Fruit fly (Drosophila melanogaster) whole organism, embryonic: ENCODE measurements around the gene cmet.
A peak's percentile ranks its signal among the peaks of the same experiment; 100 is the strongest.

Source experiments
- Asciz ChIP-seq: fragments of 200-800 bp; sonication (Bioruptor generic); optimal IDR thresholded peaks from 2 replicates; lab custom pipeline; 2017; ENCODE audit warnings: missing biosample characterization, mild to moderate bottlenecking, missing genetic modification characterization, missing genetic modification reagents
- BtbVII ChIP-seq: fragments of 200-800 bp; sonication (Bioruptor generic); optimal IDR thresholded peaks from 3 replicates; lab custom pipeline; 2017; ENCODE audit warnings: missing biosample characterization, mild to moderate bottlenecking, missing genetic modification characterization
- CG11247 ChIP-seq: fragments of 200-800 bp; sonication (Bioruptor generic); IDR thresholded peaks from 2 replicates; pipeline ENCODE4 v1.3.6; 2022; ENCODE audit warnings: missing biosample characterization, missing genetic modification characterization
- CG11398 ChIP-seq: fragments of 200-800 bp; sonication (Bioruptor generic); optimal IDR thresholded peaks from 2 replicates; lab custom pipeline; 2016; ENCODE audit warnings: missing biosample characterization, missing genetic modification characterization
- CG12071 ChIP-seq: fragments of 200-800 bp; sonication (Bioruptor generic); optimal IDR thresholded peaks from 3 replicates; lab custom pipeline; 2018; ENCODE audit warnings: missing biosample characterization, mild to moderate bottlenecking, missing genetic modification characterization
- CG12659 ChIP-seq: fragments of 200-800 bp; sonication (Bioruptor generic); optimal IDR thresholded peaks from 3 replicates; lab custom pipeline; 2017; ENCODE audit warnings: mild to moderate bottlenecking, missing biosample characterization, missing genetic modification reagents, missing genetic modification characterization
- CG13296 ChIP-seq: fragments of 200-800 bp; sonication (Bioruptor generic); optimal IDR thresholded peaks from 3 replicates; lab custom pipeline; 2018; ENCODE audit warnings: missing biosample characterization, mild to moderate bottlenecking, missing genetic modification characterization
- CG14014 ChIP-seq: fragments of 200-800 bp; sonication (Bioruptor generic); IDR thresholded peaks from 2 replicates; pipeline ENCODE4 v1.3.6; 2022; ENCODE audit warnings: missing biosample characterization, missing genetic modification characterization
- CG14441 ChIP-seq: fragments of 200-800 bp; sonication (Bioruptor generic); IDR thresholded peaks from 2 replicates; pipeline ENCODE4 v1.3.6; 2022; ENCODE audit warnings: missing biosample characterization, missing genetic modification characterization
- CG16779 ChIP-seq: fragments of 200-800 bp; sonication (Bioruptor generic); IDR thresholded peaks from 2 replicates; pipeline ENCODE4 v1.3.6; 2022; ENCODE audit warnings: missing biosample characterization, missing genetic modification characterization
- CG17385 ChIP-seq: fragments of 200-800 bp; sonication (Bioruptor generic); optimal IDR thresholded peaks from 3 replicates; lab custom pipeline; 2018; ENCODE audit warnings: missing biosample characterization, mild to moderate bottlenecking, missing genetic modification characterization
- CG30403 ChIP-seq: fragments of 200-800 bp; sonication (Bioruptor generic); optimal IDR thresholded peaks from 3 replicates; lab custom pipeline; 2016; ENCODE audit warnings: missing biosample characterization, missing genetic modification characterization
- CG34422 ChIP-seq: fragments of 200-800 bp; sonication (Bioruptor generic); IDR thresholded peaks from 3 replicates; pipeline ENCODE4 v1.3.6; 2022; ENCODE audit warnings: missing biosample characterization, missing genetic modification characterization
- CG42726 ChIP-seq: fragments of 200-800 bp; sonication (Bioruptor generic); IDR thresholded peaks from 2 replicates; pipeline ENCODE4 v1.3.6; 2022; ENCODE audit warnings: missing biosample characterization, missing genetic modification characterization; ENCODE audit not compliant: partially characterized antibody
- CG4854 ChIP-seq: fragments of 200-800 bp; sonication (Bioruptor generic); optimal IDR thresholded peaks from 2 replicates; lab custom pipeline; 2016; ENCODE audit warnings: missing biosample characterization, missing genetic modification characterization, inconsistent platforms
- CG6254 ChIP-seq: fragments of 200-800 bp; sonication (Bioruptor generic); optimal IDR thresholded peaks from 3 replicates; lab custom pipeline; 2017; ENCODE audit warnings: mild to moderate bottlenecking, missing biosample characterization, missing genetic modification reagents, missing genetic modification characterization
- CG7357 ChIP-seq: fragments of 200-800 bp; sonication (Bioruptor generic); IDR thresholded peaks from 3 replicates; pipeline ENCODE4 v1.3.6; 2022; ENCODE audit warnings: missing biosample characterization, missing genetic modification characterization
- CG7987 ChIP-seq: fragments of 200-800 bp; sonication (Bioruptor generic); optimal IDR thresholded peaks from 2 replicates; lab custom pipeline; 2018; ENCODE audit warnings: missing biosample characterization, mild to moderate bottlenecking, missing genetic modification characterization, moderate library complexity
- CHES-1-like ChIP-seq: fragments of 200-800 bp; sonication (Bioruptor generic); optimal IDR thresholded peaks from 2 replicates; lab custom pipeline; 2016; ENCODE audit warnings: missing biosample characterization, missing genetic modification characterization
- Doc3 ChIP-seq: fragments of 200-800 bp; sonication (Bioruptor generic); IDR thresholded peaks from 3 replicates; pipeline ENCODE4 v1.3.6; 2022; ENCODE audit warnings: missing biosample characterization, missing genetic modification characterization; ENCODE audit not compliant: partially characterized antibody
- Drgx ChIP-seq: fragments of 200-800 bp; sonication (Bioruptor generic); IDR thresholded peaks from 2 replicates; pipeline ENCODE4 v1.3.6; 2022; ENCODE audit warnings: missing biosample characterization, missing genetic modification characterization
- GATAe ChIP-seq: fragments of 200-800 bp; sonication (Bioruptor generic); conservative IDR thresholded peaks from 2 replicates; pipeline ENCODE4 v1.3.6; 2022; ENCODE audit warnings: missing biosample characterization, missing genetic modification characterization
- HmgD ChIP-seq: fragments of 200-800 bp; sonication (Bioruptor generic); optimal IDR thresholded peaks from 3 replicates; lab custom pipeline; 2016; ENCODE audit warnings: missing biosample characterization, missing genetic modification characterization
- Hr78 ChIP-seq, 2 experiments: fragments of 200-800 bp in 1 of 2; fragments of >200 bp in 1 of 2; sonication (Bioruptor generic) in 1 of 2; optimal IDR thresholded peaks; 2 replicates each; lab custom pipeline; 2017 to 2019; ENCODE audit warnings: missing biosample characterization in 2 of 2, missing genetic modification characterization in 2 of 2, mild to moderate bottlenecking in 1 of 2, moderate library complexity in 1 of 2
- Jarid2 ChIP-seq: fragments of 200-800 bp; sonication (Bioruptor generic); optimal IDR thresholded peaks from 3 replicates; lab custom pipeline; 2017; ENCODE audit warnings: mild to moderate bottlenecking, missing biosample characterization, missing genetic modification reagents, missing genetic modification characterization
- Meics ChIP-seq: fragments of 200-800 bp; sonication (Bioruptor generic); optimal IDR thresholded peaks from 2 replicates; lab custom pipeline; 2017; ENCODE audit warnings: missing biosample characterization, mild to moderate bottlenecking, missing genetic modification characterization
- NC2β ChIP-seq: fragments of 200-800 bp; sonication (Bioruptor generic); optimal IDR thresholded peaks from 2 replicates; lab custom pipeline; 2016; ENCODE audit warnings: missing biosample characterization, missing genetic modification characterization
- Nf-YB ChIP-seq: fragments of 200-800 bp; sonication (Bioruptor generic); optimal IDR thresholded peaks from 3 replicates; lab custom pipeline; 2019; ENCODE audit warnings: missing biosample characterization, mild to moderate bottlenecking, missing genetic modification characterization, moderate library complexity
- Oli ChIP-seq: fragments of 200-800 bp; sonication (Bioruptor generic); optimal IDR thresholded peaks from 2 replicates; lab custom pipeline; 2018; ENCODE audit warnings: missing biosample characterization, mild to moderate bottlenecking, missing genetic modification characterization, moderate library complexity
- Scr ChIP-seq: fragments of 200-800 bp; sonication (Bioruptor generic); IDR thresholded peaks from 2 replicates; pipeline ENCODE4 v1.3.6; 2022; ENCODE audit warnings: missing biosample characterization, missing genetic modification characterization; ENCODE audit not compliant: partially characterized antibody
- al ChIP-seq: fragments of 200-800 bp; sonication (Bioruptor generic); IDR thresholded peaks from 2 replicates; pipeline ENCODE4 v1.3.6; 2022; ENCODE audit warnings: missing biosample characterization, missing genetic modification characterization
- caup ChIP-seq: fragments of 200-800 bp; sonication (Bioruptor generic); optimal IDR thresholded peaks from 3 replicates; lab custom pipeline; 2017; ENCODE audit warnings: missing biosample characterization, mild to moderate bottlenecking, missing genetic modification characterization, moderate library complexity; ENCODE audit not compliant: severe bottlenecking
- chinmo ChIP-seq: fragments of 200-800 bp; sonication (Bioruptor generic); IDR thresholded peaks from 4 replicates; pipeline ENCODE4 v1.3.6; 2022; ENCODE audit warnings: missing biosample characterization, missing genetic modification characterization; ENCODE audit not compliant: partially characterized antibody
- chn ChIP-seq: fragments of 200-800 bp; sonication (Bioruptor generic); optimal IDR thresholded peaks from 2 replicates; lab custom pipeline; 2016; ENCODE audit warnings: missing biosample characterization, missing genetic modification characterization
- exex ChIP-seq: fragments of 200-800 bp; sonication (Bioruptor generic); optimal IDR thresholded peaks from 4 replicates; lab custom pipeline; 2018; ENCODE audit warnings: missing biosample characterization, mild to moderate bottlenecking, missing genetic modification characterization, moderate library complexity
- gcm2 ChIP-seq: fragments of 200-800 bp; sonication (Bioruptor generic); optimal IDR thresholded peaks from 2 replicates; lab custom pipeline; 2016; ENCODE audit warnings: missing biosample characterization, missing genetic modification characterization
- insv ChIP-seq, 2 experiments: fragments of 200-800 bp; sonication (Bioruptor generic); optimal IDR thresholded peaks; 3 replicates each; lab custom pipeline; 2016 to 2018; ENCODE audit warnings: missing biosample characterization in 2 of 2, missing genetic modification characterization in 2 of 2
- lab ChIP-seq: fragments of 200-800 bp; sonication (Bioruptor generic); optimal IDR thresholded peaks from 3 replicates; lab custom pipeline; 2017; ENCODE audit warnings: missing biosample characterization, missing genetic modification characterization, mild to moderate bottlenecking, moderate library complexity, missing genetic modification reagents
- mld ChIP-seq: fragments of 200-800 bp; sonication (Bioruptor generic); IDR thresholded peaks from 3 replicates; pipeline ENCODE4 v1.3.6; 2022; ENCODE audit warnings: missing biosample characterization, missing genetic modification characterization; ENCODE audit not compliant: partially characterized antibody
- p53 ChIP-seq: fragments of 200-800 bp; sonication (Bioruptor generic); optimal IDR thresholded peaks from 2 replicates; lab custom pipeline; 2016; ENCODE audit warnings: missing biosample characterization, missing genetic modification characterization
- pros ChIP-seq: fragments of 200-800 bp; sonication (Bioruptor generic); optimal IDR thresholded peaks from 3 replicates; lab custom pipeline; 2019; ENCODE audit warnings: missing biosample characterization, mild to moderate bottlenecking, missing genetic modification characterization, moderate library complexity
- rib ChIP-seq: fragments of 200-800 bp; sonication (Bioruptor generic); IDR thresholded peaks from 2 replicates; pipeline ENCODE4 v1.3.6; 2022; ENCODE audit warnings: missing biosample characterization, missing genetic modification characterization
- sens-2 ChIP-seq: fragments of 200-800 bp; sonication (Bioruptor generic); IDR thresholded peaks from 2 replicates; pipeline ENCODE4 v1.3.6; 2022; ENCODE audit warnings: missing biosample characterization, missing genetic modification characterization
- sr ChIP-seq: fragments of 200-800 bp; sonication (Bioruptor generic); IDR thresholded peaks from 3 replicates; pipeline ENCODE4 v1.3.6; 2022; ENCODE audit warnings: missing biosample characterization, missing genetic modification characterization
- stc ChIP-seq: fragments of 200-800 bp; sonication (Bioruptor generic); IDR thresholded peaks from 2 replicates; pipeline ENCODE4 v1.3.6; 2022; ENCODE audit warnings: missing biosample characterization, missing genetic modification characterization
- stwl ChIP-seq: fragments of 200-800 bp; sonication (Bioruptor generic); optimal IDR thresholded peaks from 3 replicates; lab custom pipeline; 2018; ENCODE audit warnings: missing biosample characterization, mild to moderate bottlenecking, missing genetic modification characterization, moderate library complexity
- tgo ChIP-seq: fragments of 200-800 bp; sonication (Bioruptor generic); IDR thresholded peaks from 3 replicates; pipeline ENCODE4 v1.3.6; 2022; ENCODE audit warnings: missing biosample characterization, missing genetic modification characterization
- unpg ChIP-seq: fragments of 200-800 bp; sonication (Bioruptor generic); optimal IDR thresholded peaks from 3 replicates; lab custom pipeline; 2018; ENCODE audit warnings: missing biosample characterization, mild to moderate bottlenecking, missing genetic modification characterization, moderate library complexity

Gene cmet

dm6 chr2L:11271622-11272282, 3.0 kb upstream of the cmet start (continued):
- TF ChIP-seq sens-2 (no peak), CG34422 (no peak; the same call in 2 of the 3 replicates), CHES-1-like (GFP tag; lab: Kevin White, UChicago) (peak; percentile 29), chn (GFP tag; lab: Kevin White, UChicago) (no peak), CG7987 (peak; percentile 7), Jarid2 (GFP tag; lab: Kevin White, UChicago) (peak; percentile 44), Hr78 (GFP tag; optimal IDR thresholded peaks at IDR 0.05; lab: Kevin White, UChicago) (no peak), CG7357 (GFP tag; lab: Robert Waterston, UW) (no peak), chinmo (GFP tag; lab: Robert Waterston, UW) (peak; percentile 86), exex (tag; lab: Kevin White, UChicago) (peak; percentile 82), tgo (GFP tag; lab: Robert Waterston, UW) (no peak), caup (GFP tag; lab: Kevin White, UChicago) (peak; percentile 51), gcm2 (GFP tag; lab: Kevin White, UChicago) (no peak), CG4854 (no peak), Scr (GFP tag; lab: Robert Waterston, UW) (no peak; the same call in 1 of the 2 replicates), mld (GFP tag; lab: Robert Waterston, UW) (0 out of 3 replicates have a peak, but pooled peaks have one; percentile 29), CG6254 (GFP tag; lab: Kevin White, UChicago) (no peak), Nf-YB (GFP tag; lab: Kevin White, UChicago) (no peak), sr (GFP tag; lab: Robert Waterston, UW) (peak; percentile 99), CG14441 (no peak), CG13296 (GFP tag; lab: Kevin White, UChicago) (peak; percentile 26), stc (GFP tag; lab: Robert Waterston, UW) (0 out of 2 replicates have a peak, but pooled peaks have one; percentile 33), pros (GFP tag; lab: Kevin White, UChicago) (peak; percentile 66), GATAe (GFP tag; lab: Robert Waterston, UW) (peak; percentile 56; the same call in 1 of the 2 replicates), lab (GFP tag; lab: Kevin White, UChicago) (peak; percentile 77), CG12071 (GFP tag; lab: Kevin White, UChicago) (no peak), Doc3 (GFP tag; lab: Robert Waterston, UW) (0 out of 3 replicates have a peak, but pooled peaks have one; percentile 22), BtbVII (GFP tag; lab: Kevin White, UChicago) (peak; percentile 86), CG42726 (GFP tag; lab: Robert Waterston, UW) (0 out of 2 replicates have a peak, but pooled peaks have one; percentile 9), Drgx (GFP tag; lab: Robert Waterston, UW) (peak; percentile 31; the same call in 1 of the 2 replicates), NC2β (GFP tag; lab: Kevin White, UChicago) (no peak), CG30403 (no peak), al (GFP tag; lab: Robert Waterston, UW) (no peak), CG14014 (peak; percentile 43; the same call in 1 of the 2 replicates), rib (GFP tag; lab: Robert Waterston, UW) (peak; percentile 88), CG11398 (no peak), CG11247 (GFP tag; lab: Robert Waterston, UW) (no peak), HmgD (GFP tag; lab: Kevin White, UChicago) (no peak), Asciz (GFP tag; lab: Kevin White, UChicago) (no peak), p53 (no peak), stwl (no peak), CG12659 (GFP tag; lab: Kevin White, UChicago) (peak; percentile 7), unpg (GFP tag; lab: Kevin White, UChicago) (no peak), CG17385 (GFP tag; lab: Kevin White, UChicago) (peak; percentile 11), CG16779 (GFP tag; lab: Robert Waterston, UW) (no peak), Meics (GFP tag; lab: Kevin White, UChicago) (peak; percentile 34), Oli (tag; lab: Kevin White, UChicago) (no peak), insv (GFP tag; optimal IDR thresholded peaks at IDR 0.05; lab: Kevin White, UChicago) (no peak)
